Fruit fly (Drosophila melanogaster) whole organism, embryonic: ENCODE measurements around the gene Prm.

Experiments
- Adf1 ChIP-seq: fragments of 200-800 bp; sonication (Bioruptor generic); IDR thresholded peaks from 2 replicates; pipeline ENCODE4 v1.3.6; 2022; ENCODE audit warnings: missing biosample characterization, missing genetic modification characterization
- Asciz ChIP-seq: fragments of 200-800 bp; sonication (Bioruptor generic); optimal IDR thresholded peaks from 2 replicates; lab custom pipeline; 2017; ENCODE audit warnings: missing biosample characterization, mild to moderate bottlenecking, missing genetic modification characterization, missing genetic modification reagents
- Awh ChIP-seq: fragments of 200-800 bp; sonication (Bioruptor generic); IDR thresholded peaks from 2 replicates; pipeline ENCODE4, ENCODE4 v1.3.6; 2022; ENCODE audit warnings: missing biosample characterization, missing genetic modification characterization
- BEAF-32 ChIP-seq: fragments of 200-800 bp; sonication (Bioruptor generic); optimal IDR thresholded peaks from 3 replicates; lab custom pipeline; 2017; ENCODE audit warnings: missing biosample characterization, missing genetic modification characterization, mild to moderate bottlenecking, moderate library complexity, missing genetic modification reagents
- CG11085 ChIP-seq: fragments of 200-800 bp; sonication (Bioruptor generic); IDR thresholded peaks from 2 replicates; pipeline ENCODE4 v1.3.6; 2022; ENCODE audit warnings: missing biosample characterization, missing genetic modification characterization
- CG1233 ChIP-seq: fragments of 200-800 bp; sonication (Bioruptor generic); optimal IDR thresholded peaks from 4 replicates; lab custom pipeline; 2018; ENCODE audit warnings: missing biosample characterization, mild to moderate bottlenecking, missing genetic modification characterization
- CG12744 ChIP-seq: fragments of 200-800 bp; sonication (Bioruptor generic); optimal IDR thresholded peaks from 2 replicates; lab custom pipeline; 2016; ENCODE audit warnings: missing biosample characterization, missing genetic modification characterization
- CG13424 ChIP-seq: fragments of 200-800 bp; sonication (Bioruptor generic); optimal IDR thresholded peaks from 2 replicates; lab custom pipeline; 2019; ENCODE audit warnings: missing biosample characterization, mild to moderate bottlenecking, missing genetic modification characterization, moderate library complexity
- CG3407 ChIP-seq: fragments of 200-800 bp; sonication (Bioruptor generic); optimal IDR thresholded peaks from 2 replicates; lab custom pipeline; 2018; ENCODE audit warnings: missing biosample characterization, mild to moderate bottlenecking, missing genetic modification characterization
- CG3726 ChIP-seq: fragments of 200-800 bp; sonication (Bioruptor generic); IDR thresholded peaks from 3 replicates; pipeline ENCODE4, ENCODE4 v1.3.6; 2022; ENCODE audit warnings: missing biosample characterization, missing genetic modification characterization
- CG3838 ChIP-seq: fragments of 200-800 bp; sonication (Bioruptor generic); optimal IDR thresholded peaks from 3 replicates; lab custom pipeline; 2016; ENCODE audit warnings: missing biosample characterization, missing genetic modification characterization
- CG4328 ChIP-seq: fragments of 200-800 bp; sonication (Bioruptor generic); optimal IDR thresholded peaks from 3 replicates; lab custom pipeline; 2017; ENCODE audit warnings: missing biosample characterization, missing genetic modification reagents, missing genetic modification characterization
- CG4707 ChIP-seq: fragments of 200-800 bp; sonication (Bioruptor generic); optimal IDR thresholded peaks from 2 replicates; lab custom pipeline; 2018; ENCODE audit warnings: missing biosample characterization, mild to moderate bottlenecking, missing genetic modification characterization, moderate library complexity
- CG4730 ChIP-seq: fragments of 200-800 bp; sonication (Bioruptor generic); IDR thresholded peaks from 2 replicates; pipeline ENCODE4 v1.3.6; 2022; ENCODE audit warnings: missing biosample characterization, missing genetic modification characterization
- CG6813 ChIP-seq: fragments of 200-800 bp; sonication (Bioruptor generic); optimal IDR thresholded peaks from 2 replicates; lab custom pipeline; 2017; ENCODE audit warnings: missing biosample characterization, missing genetic modification characterization, mild to moderate bottlenecking, moderate library complexity, missing genetic modification reagents
- CG7271 ChIP-seq: fragments of 200-800 bp; sonication (Bioruptor generic); optimal IDR thresholded peaks from 2 replicates; lab custom pipeline; 2018; ENCODE audit warnings: missing biosample characterization, mild to moderate bottlenecking, missing genetic modification characterization, moderate library complexity
- CG9932 ChIP-seq: fragments of 200-800 bp; sonication (Bioruptor generic); IDR thresholded peaks from 2 replicates; pipeline ENCODE4 v1.3.6; 2022; ENCODE audit warnings: missing biosample characterization, missing genetic modification characterization
- CkIIα-i1 ChIP-seq: fragments of 200-800 bp; sonication (Bioruptor generic); IDR thresholded peaks from 2 replicates; pipeline ENCODE4 v1.3.6; 2022; ENCODE audit warnings: missing biosample characterization, missing genetic modification characterization
- Ets97D ChIP-seq: fragments of 200-800 bp; sonication (Bioruptor generic); optimal IDR thresholded peaks from 3 replicates; lab custom pipeline; 2016; ENCODE audit warnings: missing biosample characterization, missing genetic modification characterization
- Hmx ChIP-seq: fragments of 200-800 bp; sonication (Bioruptor generic); optimal IDR thresholded peaks from 2 replicates; lab custom pipeline; 2016; ENCODE audit warnings: missing biosample characterization, missing genetic modification characterization
- Hr39 ChIP-seq: fragments of >200 bp; optimal IDR thresholded peaks from 2 replicates; lab custom pipeline; 2017
- Meics ChIP-seq: fragments of 200-800 bp; sonication (Bioruptor generic); optimal IDR thresholded peaks from 2 replicates; lab custom pipeline; 2017; ENCODE audit warnings: missing biosample characterization, mild to moderate bottlenecking, missing genetic modification characterization
- PHDP ChIP-seq: fragments of 200-800 bp; sonication (Bioruptor generic); optimal IDR thresholded peaks from 3 replicates; lab custom pipeline; 2018; ENCODE audit warnings: missing biosample characterization, mild to moderate bottlenecking, missing genetic modification characterization, moderate library complexity
- Rfx ChIP-seq: fragments of 200-800 bp; sonication (Bioruptor generic); IDR thresholded peaks from 2 replicates; pipeline ENCODE4 v1.3.6; 2022; ENCODE audit warnings: missing biosample characterization, missing genetic modification characterization
- Six4 ChIP-seq: fragments of 200-800 bp; sonication (Bioruptor generic); optimal IDR thresholded peaks from 2 replicates; lab custom pipeline; 2016; ENCODE audit warnings: missing biosample characterization, missing genetic modification characterization
- Xbp1 ChIP-seq: fragments of 200-800 bp; sonication (Bioruptor generic); optimal IDR thresholded peaks from 3 replicates; lab custom pipeline; 2016; ENCODE audit warnings: missing biosample characterization, mild to moderate bottlenecking, missing genetic modification characterization
- Xrp1 ChIP-seq: fragments of 200-800 bp; sonication (Bioruptor generic); IDR thresholded peaks from 2 replicates; pipeline ENCODE4 v1.3.6; 2022; ENCODE audit warnings: missing biosample characterization, missing genetic modification characterization
- abd-A ChIP-seq: fragments of 200-800 bp; sonication (Bioruptor generic); optimal IDR thresholded peaks from 3 replicates; lab custom pipeline; 2019; ENCODE audit warnings: missing biosample characterization, mild to moderate bottlenecking, missing genetic modification characterization, moderate library complexity
- bsh ChIP-seq, 2 experiments: fragments of 200-800 bp; sonication (Bioruptor generic); optimal IDR thresholded peaks; 2 replicates each; lab custom pipeline; 2017 to 2018; ENCODE audit warnings: mild to moderate bottlenecking in 2 of 2, missing biosample characterization in 2 of 2, missing genetic modification characterization in 2 of 2, moderate library complexity in 1 of 2
- cad ChIP-seq: fragments of >200 bp; optimal IDR thresholded peaks from 2 replicates; lab custom pipeline; 2017; ENCODE audit warnings: missing biosample characterization, missing genetic modification characterization
- cas ChIP-seq: fragments of 200-800 bp; sonication (Bioruptor generic); IDR thresholded peaks from 2 replicates; pipeline ENCODE4 v1.3.6; 2022; ENCODE audit warnings: missing biosample characterization, missing genetic modification characterization
- da ChIP-seq: fragments of 200-800 bp; sonication (Bioruptor generic); optimal IDR thresholded peaks from 2 replicates; lab custom pipeline; 2016; ENCODE audit warnings: missing biosample characterization, missing genetic modification characterization
- dan ChIP-seq: fragments of 200-800 bp; sonication (Bioruptor generic); IDR thresholded peaks from 2 replicates; pipeline ENCODE4 v1.3.6; 2022; ENCODE audit warnings: missing biosample characterization, missing genetic modification characterization
- esg ChIP-seq: fragments of 200-800 bp; sonication (Bioruptor generic); conservative IDR thresholded peaks from 2 replicates; pipeline ENCODE4 v1.3.6; 2022; ENCODE audit warnings: missing biosample characterization, missing genetic modification characterization
- eve ChIP-seq, 2 experiments: fragments of >200 bp; optimal IDR thresholded peaks; 2 replicates each; lab custom pipeline; 2017; ENCODE audit warnings: missing biosample characterization in 2 of 2, missing genetic modification characterization in 2 of 2
- fd64A ChIP-seq: fragments of 200-800 bp; sonication (Bioruptor generic); optimal IDR thresholded peaks from 3 replicates; lab custom pipeline; 2018; ENCODE audit warnings: missing biosample characterization, mild to moderate bottlenecking, missing genetic modification characterization
- fru ChIP-seq: fragments of >200 bp; optimal IDR thresholded peaks from 2 replicates; lab custom pipeline; 2017
- gcm ChIP-seq: fragments of 200-800 bp; sonication (Bioruptor generic); optimal IDR thresholded peaks from 2 replicates; lab custom pipeline; 2019; ENCODE audit warnings: missing biosample characterization, mild to moderate bottlenecking, missing genetic modification characterization, moderate library complexity
- insv ChIP-seq, 2 experiments: fragments of 200-800 bp; sonication (Bioruptor generic); optimal IDR thresholded peaks; 3 replicates each; lab custom pipeline; 2016 to 2018; ENCODE audit warnings: missing biosample characterization in 2 of 2, missing genetic modification characterization in 2 of 2
- mld ChIP-seq: fragments of 200-800 bp; sonication (Bioruptor generic); IDR thresholded peaks from 3 replicates; pipeline ENCODE4 v1.3.6; 2022; ENCODE audit warnings: missing biosample characterization, missing genetic modification characterization; ENCODE audit not compliant: partially characterized antibody
- oc ChIP-seq: fragments of 200-800 bp; sonication (Bioruptor generic); optimal IDR thresholded peaks from 2 replicates; lab custom pipeline; 2018; ENCODE audit warnings: missing biosample characterization, mild to moderate bottlenecking, missing genetic modification characterization, moderate library complexity
- odd ChIP-seq: fragments of 200-800 bp; sonication (Bioruptor generic); optimal IDR thresholded peaks from 2 replicates; lab custom pipeline; 2017; ENCODE audit warnings: missing biosample characterization, mild to moderate bottlenecking, missing genetic modification characterization
- onecut ChIP-seq: fragments of 200-800 bp; sonication (Bioruptor generic); IDR thresholded peaks from 2 replicates; pipeline ENCODE4 v1.3.6; 2022; ENCODE audit warnings: missing biosample characterization, missing genetic modification characterization
- salm ChIP-seq: fragments of 200-800 bp; sonication (Bioruptor generic); optimal IDR thresholded peaks from 2 replicates; lab custom pipeline; 2018; ENCODE audit warnings: missing biosample characterization, mild to moderate bottlenecking, missing genetic modification characterization
- sens ChIP-seq: fragments of 200-800 bp; sonication (Bioruptor generic); peaks from one replicate; lab custom pipeline; 2016; ENCODE audit warnings: missing biosample characterization, missing genetic modification characterization
- shn ChIP-seq: fragments of 200-800 bp; sonication (Bioruptor generic); optimal IDR thresholded peaks from 3 replicates; lab custom pipeline; 2016; ENCODE audit warnings: missing biosample characterization, missing genetic modification characterization
- slou ChIP-seq: fragments of 200-800 bp; sonication (Bioruptor generic); optimal IDR thresholded peaks from 3 replicates; lab custom pipeline; 2016; ENCODE audit warnings: missing biosample characterization, missing genetic modification characterization
- so ChIP-seq: fragments of 200-800 bp; sonication (Bioruptor generic); IDR thresholded peaks from 3 replicates; pipeline ENCODE4 v1.3.6; 2022; ENCODE audit warnings: missing biosample characterization, missing genetic modification characterization
- tin ChIP-seq: fragments of 200-800 bp; sonication (Bioruptor generic); optimal IDR thresholded peaks from 3 replicates; lab custom pipeline; 2016; ENCODE audit warnings: missing biosample characterization, missing genetic modification characterization
- ttk ChIP-seq: fragments of 200-800 bp; sonication (Bioruptor generic); IDR thresholded peaks from 2 replicates; pipeline ENCODE4 v2.1.2; 2022; ENCODE audit warnings: missing biosample characterization, missing genetic modification characterization
- z ChIP-seq: fragments of 200-800 bp; sonication (Bioruptor generic); IDR thresholded peaks from 3 replicates; pipeline ENCODE4 v1.3.6; 2022; ENCODE audit warnings: missing biosample characterization, missing genetic modification characterization
- zen ChIP-seq: fragments of 200-800 bp; sonication (Bioruptor generic); optimal IDR thresholded peaks from 3 replicates; lab custom pipeline; 2018; ENCODE audit warnings: missing biosample characterization, mild to moderate bottlenecking, missing genetic modification characterization, moderate library complexity

The Prm gene

dm6 chr3L:8770616-8771229 lies 25.6 kb upstream of the Prm start (continued):
- TF ChIP-seq dan = no peak
- TF ChIP-seq CG12744 (GFP tag; lab: Kevin White, UChicago) = no peak
- no peak for TF ChIP-seq gcm (GFP tag; lab: Kevin White, UChicago)
- no peak for TF ChIP-seq Hr39 (lab: Kevin White, UChicago)
- TF ChIP-seq z (GFP tag; lab: Robert Waterston, UW) = 0 out of 3 replicates have a peak, but pooled peaks have one; percentile 52
- peak; percentile 88 for TF ChIP-seq Awh (GFP tag; lab: Robert Waterston, UW)
- no peak for TF ChIP-seq CG6813 (GFP tag; lab: Kevin White, UChicago)
- no peak for TF ChIP-seq bsh (GFP tag; optimal IDR thresholded peaks at IDR 0.05; lab: Kevin White, UChicago)
- peak; percentile 17; the same call in 1 of the 2 replicates for TF ChIP-seq Rfx (GFP tag; lab: Robert Waterston, UW)
- TF ChIP-seq zen (tag; lab: Kevin White, UChicago) = no peak
- no peak for TF ChIP-seq CG3726 (GFP tag; lab: Robert Waterston, UW)
- TF ChIP-seq tin (GFP tag; lab: Kevin White, UChicago) = no peak
- no peak for TF ChIP-seq cad (GFP tag; lab: Kevin White, UChicago)
- no peak for TF ChIP-seq salm (tag; lab: Kevin White, UChicago)
- no peak for TF ChIP-seq Adf1 (GFP tag; lab: Robert Waterston, UW)
- TF ChIP-seq PHDP (tag; lab: Kevin White, UChicago) = no peak
- TF ChIP-seq onecut (GFP tag; lab: Robert Waterston, UW) = no peak
- TF ChIP-seq CG1233 (GFP tag; lab: Kevin White, UChicago) = no peak
- no peak for TF ChIP-seq CG7271
- TF ChIP-seq fd64A (GFP tag; lab: Kevin White, UChicago) = peak; percentile 21
- no peak for TF ChIP-seq Hmx (GFP tag; lab: Kevin White, UChicago)
- peak; percentile 87 for TF ChIP-seq oc (tag; lab: Kevin White, UChicago)
- TF ChIP-seq BEAF-32 (GFP tag; lab: Kevin White, UChicago) = no peak
- TF ChIP-seq CG11085 (GFP tag; lab: Robert Waterston, UW) = no peak
- TF ChIP-seq odd = peak; percentile 1
- TF ChIP-seq eve (GFP tag; optimal IDR thresholded peaks at IDR 0.05; lab: Kevin White, UChicago) = no peak
- no peak for TF ChIP-seq CG9932 (GFP tag; lab: Robert Waterston, UW)
- no peak for TF ChIP-seq fru
- no peak for TF ChIP-seq CG13424 (tag; lab: Kevin White, UChicago)
- peak; percentile 17; the same call in 1 of the 2 replicates for TF ChIP-seq Xrp1 (GFP tag; lab: Robert Waterston, UW)
- no peak for TF ChIP-seq Xbp1 (GFP tag; lab: Kevin White, UChicago)
- TF ChIP-seq mld (GFP tag; lab: Robert Waterston, UW) = no peak
- no peak for TF ChIP-seq Six4
- no peak for TF ChIP-seq slou (GFP tag; lab: Kevin White, UChicago)
- no peak for TF ChIP-seq insv (GFP tag; optimal IDR thresholded peaks at IDR 0.05; lab: Kevin White, UChicago)
- TF ChIP-seq abd-A = peak; percentile 89
- TF ChIP-seq da = no peak
- TF ChIP-seq cas = no peak
- no peak for TF ChIP-seq CkIIα-i1 (GFP tag; lab: Robert Waterston, UW)
- TF ChIP-seq CG4707 (GFP tag; lab: Kevin White, UChicago) = no peak
- TF ChIP-seq esg (GFP tag; lab: Robert Waterston, UW) = no peak
- TF ChIP-seq CG3407 = peak; percentile 1
- no peak for TF ChIP-seq Meics (GFP tag; lab: Kevin White, UChicago)
- TF ChIP-seq CG4328 (GFP tag; lab: Kevin White, UChicago) = no peak
- no peak for TF ChIP-seq Ets97D (GFP tag; lab: Kevin White, UChicago)
- TF ChIP-seq sens = peak; percentile 75
- peak; percentile 8 for TF ChIP-seq Asciz
- TF ChIP-seq shn (GFP tag; lab: Kevin White, UChicago) = no peak
- TF ChIP-seq CG3838 (GFP tag; lab: Kevin White, UChicago) = no peak
- no peak for TF ChIP-seq ttk
- TF ChIP-seq so (GFP tag; lab: Robert Waterston, UW) = 0 out of 3 replicates have a peak, but pooled peaks have one; percentile 24
- TF ChIP-seq CG4730 = no peak
